Fruit fly (Drosophila melanogaster) S2 (cell line): ENCODE measurements around the gene AMPdeam.

ENCODE experiments used
- CG8478 ChIP-seq: fragments of >200 bp; optimal IDR thresholded peaks from 2 replicates; lab custom pipeline; 2018
- CTCF ChIP-seq, 2 experiments: fragments of >200 bp; optimal IDR thresholded peaks; 2 replicates each; lab custom pipeline; 2018

DNA sequence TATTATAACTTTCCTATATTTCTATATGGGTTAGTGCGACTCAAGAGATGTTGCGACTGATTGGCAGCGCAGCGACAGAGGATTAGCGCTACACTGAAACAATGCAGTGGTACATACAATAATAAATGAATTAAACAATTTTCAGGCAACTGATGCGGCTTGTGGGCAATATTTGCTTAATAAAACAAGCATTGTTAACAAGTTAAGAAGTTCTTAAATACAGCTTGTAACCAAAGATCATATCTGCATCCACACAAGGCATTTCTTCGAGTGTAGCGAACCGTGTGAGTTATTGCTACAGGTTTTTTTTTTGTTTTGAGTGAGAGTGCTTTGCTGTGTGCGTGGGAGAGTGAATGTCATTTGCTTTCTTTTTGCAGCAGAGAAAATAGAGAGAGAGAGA is 6.8 kb downstream of the AMPdeam start:
- TF ChIP-seq CTCF (optimal IDR thresholded peaks at IDR 0.05; lab: Kevin White, UChicago) (no peak), CG8478 (lab: Kevin White, UChicago) (no peak)
